Worm (Caenorhabditis elegans): ENCODE results near the gene melo-1.
"Not testable (repeated sequence)": the region's sequence is repeated elsewhere in the genome, so short reads cannot be mapped to it uniquely, and the experiment has no call there.

DNA sequence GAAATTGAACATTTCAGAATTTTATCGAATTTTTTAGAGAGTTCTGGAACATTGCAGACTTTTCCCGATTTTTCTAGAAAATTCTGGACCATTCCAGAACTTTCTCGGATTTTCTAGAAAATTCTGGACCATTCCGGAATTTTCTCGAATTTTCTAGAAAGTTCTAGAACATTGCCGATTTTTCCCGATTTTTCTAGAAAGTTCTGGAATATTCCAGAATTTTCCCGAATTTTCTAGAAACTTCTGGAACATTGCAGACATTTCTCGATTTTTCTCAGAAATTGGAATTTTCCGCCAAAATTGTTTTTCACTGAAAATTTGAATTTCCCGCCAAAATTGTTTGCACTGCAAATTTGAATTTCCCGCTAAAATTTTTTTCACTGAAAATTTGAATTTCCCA lies 46.7 kb upstream of the melo-1 start:
- not testable (repeated sequence) for TF ChIP-seq sdz-38, atf-7 (tag; optimal IDR thresholded peaks at IDR 0.05)
